Fruit fly (Drosophila melanogaster) whole organism, embryonic: ENCODE results near the gene Trxr1.

Experiments
- Awh ChIP-seq: fragments of 200-800 bp; sonication (Bioruptor generic); IDR thresholded peaks from 2 replicates; pipeline ENCODE4, ENCODE4 v1.3.6; 2022; ENCODE audit warnings: missing biosample characterization, missing genetic modification characterization
- B-H2 ChIP-seq: fragments of 200-800 bp; sonication (Bioruptor generic); optimal IDR thresholded peaks from 2 replicates; lab custom pipeline; 2018; ENCODE audit warnings: missing biosample characterization, mild to moderate bottlenecking, missing genetic modification characterization
- CG10431 ChIP-seq: fragments of 200-800 bp; sonication (Bioruptor generic); optimal IDR thresholded peaks from 3 replicates; lab custom pipeline; 2018; ENCODE audit warnings: missing biosample characterization, mild to moderate bottlenecking, missing genetic modification characterization
- CG10979 ChIP-seq: fragments of 200-800 bp; sonication (Bioruptor generic); optimal IDR thresholded peaks from 2 replicates; lab custom pipeline; 2018; ENCODE audit warnings: missing biosample characterization, mild to moderate bottlenecking, missing genetic modification characterization, moderate library complexity
- CG11695 ChIP-seq: fragments of 200-800 bp; sonication (Bioruptor generic); IDR thresholded peaks from 3 replicates; pipeline ENCODE4 v1.3.6; 2022; ENCODE audit warnings: missing biosample characterization, missing genetic modification characterization
- CG12659 ChIP-seq: fragments of 200-800 bp; sonication (Bioruptor generic); optimal IDR thresholded peaks from 3 replicates; lab custom pipeline; 2017; ENCODE audit warnings: mild to moderate bottlenecking, missing biosample characterization, missing genetic modification reagents, missing genetic modification characterization
- CG14014 ChIP-seq: fragments of 200-800 bp; sonication (Bioruptor generic); IDR thresholded peaks from 2 replicates; pipeline ENCODE4 v1.3.6; 2022; ENCODE audit warnings: missing biosample characterization, missing genetic modification characterization
- CG17328 ChIP-seq: fragments of 200-800 bp; sonication (Bioruptor generic); IDR thresholded peaks from 2 replicates; pipeline ENCODE4 v1.3.6; 2022; ENCODE audit warnings: missing biosample characterization, missing genetic modification characterization
- CG17568 ChIP-seq: fragments of 200-800 bp; sonication (Bioruptor generic); optimal IDR thresholded peaks from 2 replicates; lab custom pipeline; 2018; ENCODE audit warnings: missing biosample characterization, mild to moderate bottlenecking, missing genetic modification characterization, moderate library complexity
- CG17912 ChIP-seq: fragments of 200-800 bp; sonication (Bioruptor generic); optimal IDR thresholded peaks from 2 replicates; lab custom pipeline; 2018; ENCODE audit warnings: missing biosample characterization, mild to moderate bottlenecking, missing genetic modification characterization
- CG18619 ChIP-seq: fragments of 200-800 bp; sonication (Bioruptor generic); optimal IDR thresholded peaks from 3 replicates; lab custom pipeline; 2017; ENCODE audit warnings: missing biosample characterization, mild to moderate bottlenecking, missing genetic modification characterization
- CG2116 ChIP-seq: fragments of 200-800 bp; sonication (Bioruptor generic); optimal IDR thresholded peaks from 3 replicates; lab custom pipeline; 2018; ENCODE audit warnings: missing biosample characterization, mild to moderate bottlenecking, missing genetic modification characterization
- CG30431 ChIP-seq: fragments of 200-800 bp; sonication (Bioruptor generic); optimal IDR thresholded peaks from 2 replicates; lab custom pipeline; 2017; ENCODE audit warnings: missing biosample characterization, missing genetic modification characterization
- CG4730 ChIP-seq: fragments of 200-800 bp; sonication (Bioruptor generic); IDR thresholded peaks from 2 replicates; pipeline ENCODE4 v1.3.6; 2022; ENCODE audit warnings: missing biosample characterization, missing genetic modification characterization
- CG4854 ChIP-seq: fragments of 200-800 bp; sonication (Bioruptor generic); optimal IDR thresholded peaks from 2 replicates; lab custom pipeline; 2016; ENCODE audit warnings: missing biosample characterization, missing genetic modification characterization, inconsistent platforms
- CG7372 ChIP-seq: fragments of 200-800 bp; sonication (Bioruptor generic); IDR thresholded peaks from 2 replicates; pipeline ENCODE4 v1.3.6; 2022; ENCODE audit warnings: missing biosample characterization, missing genetic modification characterization
- CG7556 ChIP-seq: fragments of 200-800 bp; sonication (Bioruptor generic); optimal IDR thresholded peaks from 2 replicates; lab custom pipeline; 2017; ENCODE audit warnings: missing biosample characterization, mild to moderate bottlenecking, missing genetic modification characterization
- CG7839 ChIP-seq: fragments of 200-800 bp; sonication (Bioruptor generic); optimal IDR thresholded peaks from 3 replicates; lab custom pipeline; 2018; ENCODE audit warnings: missing biosample characterization, mild to moderate bottlenecking, missing genetic modification characterization, moderate library complexity
- CG9215 ChIP-seq: fragments of 200-800 bp; sonication (Bioruptor generic); IDR thresholded peaks from 2 replicates; pipeline ENCODE4 v1.3.6; 2022; ENCODE audit warnings: missing biosample characterization, missing genetic modification characterization
- Dref ChIP-seq: fragments of 200-800 bp; sonication (Bioruptor generic); IDR thresholded peaks from 2 replicates; pipeline ENCODE4 v1.3.6; 2022; ENCODE audit warnings: missing biosample characterization, missing genetic modification characterization
- Drgx ChIP-seq: fragments of 200-800 bp; sonication (Bioruptor generic); IDR thresholded peaks from 2 replicates; pipeline ENCODE4 v1.3.6; 2022; ENCODE audit warnings: missing biosample characterization, missing genetic modification characterization
- Hsf ChIP-seq: fragments of 200-800 bp; sonication (Bioruptor generic); optimal IDR thresholded peaks from 3 replicates; lab custom pipeline; 2016; ENCODE audit warnings: missing biosample characterization, missing genetic modification characterization
- Lhr ChIP-seq: fragments of 200-800 bp; sonication (Bioruptor generic); optimal IDR thresholded peaks from 3 replicates; lab custom pipeline; 2017; ENCODE audit warnings: mild to moderate bottlenecking, missing biosample characterization, missing genetic modification reagents, missing genetic modification characterization
- MBD-R2 ChIP-seq: fragments of 200-800 bp; sonication (Bioruptor generic); IDR thresholded peaks from 2 replicates; pipeline ENCODE4 v1.3.6; 2022; ENCODE audit warnings: missing biosample characterization, missing genetic modification characterization
- Meics ChIP-seq: fragments of 200-800 bp; sonication (Bioruptor generic); optimal IDR thresholded peaks from 2 replicates; lab custom pipeline; 2017; ENCODE audit warnings: missing biosample characterization, mild to moderate bottlenecking, missing genetic modification characterization
- Myb ChIP-seq: fragments of 200-800 bp; sonication (Bioruptor generic); optimal IDR thresholded peaks from 2 replicates; lab custom pipeline; 2016; ENCODE audit warnings: missing biosample characterization, missing genetic modification characterization
- NC2β ChIP-seq: fragments of 200-800 bp; sonication (Bioruptor generic); optimal IDR thresholded peaks from 2 replicates; lab custom pipeline; 2016; ENCODE audit warnings: missing biosample characterization, missing genetic modification characterization
- Side ChIP-seq: fragments of 200-800 bp; sonication (Bioruptor generic); optimal IDR thresholded peaks from 2 replicates; lab custom pipeline; 2016; ENCODE audit warnings: missing biosample characterization, missing genetic modification characterization
- Sox100B ChIP-seq: fragments of 200-800 bp; sonication (Bioruptor generic); optimal IDR thresholded peaks from 3 replicates; lab custom pipeline; 2018; ENCODE audit warnings: missing biosample characterization, mild to moderate bottlenecking, missing genetic modification characterization
- Trl ChIP-seq, 3 experiments: fragments of >200 bp in 2 of 3; fragments of 200-800 bp in 1 of 3; sonication (Bioruptor generic) in 1 of 3; optimal IDR thresholded peaks; 2 replicates in 1 of 3; 3 replicates in 2 of 3; lab custom pipeline; 2016 to 2017; ENCODE audit warnings: missing biosample characterization in 1 of 3, missing genetic modification characterization in 1 of 3
- YL-1 ChIP-seq: fragments of 200-800 bp; sonication (Bioruptor generic); optimal IDR thresholded peaks from 3 replicates; lab custom pipeline; 2017; ENCODE audit warnings: missing biosample characterization, mild to moderate bottlenecking, missing genetic modification characterization
- al ChIP-seq: fragments of 200-800 bp; sonication (Bioruptor generic); IDR thresholded peaks from 2 replicates; pipeline ENCODE4 v1.3.6; 2022; ENCODE audit warnings: missing biosample characterization, missing genetic modification characterization
- aop ChIP-seq: fragments of 200-800 bp; sonication (Bioruptor generic); IDR thresholded peaks from 2 replicates; pipeline ENCODE4 v1.3.6; 2022; ENCODE audit warnings: missing biosample characterization, missing genetic modification characterization
- crc ChIP-seq: fragments of 200-800 bp; sonication (Bioruptor generic); optimal IDR thresholded peaks from 2 replicates; lab custom pipeline; 2016; ENCODE audit warnings: missing biosample characterization, missing genetic modification characterization
- danr ChIP-seq: fragments of 200-800 bp; sonication (Bioruptor generic); IDR thresholded peaks from 2 replicates; pipeline ENCODE4 v1.3.6; 2022; ENCODE audit warnings: missing biosample characterization, missing genetic modification characterization
- dmrt99B ChIP-seq: fragments of 200-800 bp; sonication (Bioruptor generic); optimal IDR thresholded peaks from 2 replicates; lab custom pipeline; 2018; ENCODE audit warnings: missing biosample characterization, mild to moderate bottlenecking, missing genetic modification characterization, moderate library complexity
- eve ChIP-seq, 2 experiments: fragments of >200 bp; optimal IDR thresholded peaks; 2 replicates each; lab custom pipeline; 2017; ENCODE audit warnings: missing biosample characterization in 2 of 2, missing genetic modification characterization in 2 of 2
- eyg ChIP-seq: fragments of 200-800 bp; sonication (Bioruptor generic); optimal IDR thresholded peaks from 3 replicates; lab custom pipeline; 2016; ENCODE audit warnings: missing biosample characterization, missing genetic modification characterization
- ftz-f1 ChIP-seq: fragments of 200-800 bp; sonication (Bioruptor generic); optimal IDR thresholded peaks from 2 replicates; lab custom pipeline; 2016; ENCODE audit warnings: missing biosample characterization, missing genetic modification characterization
- grau ChIP-seq: fragments of 200-800 bp; optimal IDR thresholded peaks from 3 replicates; lab custom pipeline; 2019; ENCODE audit warnings: missing biosample characterization, mild to moderate bottlenecking, missing genetic modification characterization, moderate library complexity
- h ChIP-seq: fragments of >200 bp; optimal IDR thresholded peaks from 2 replicates; lab custom pipeline; 2017
- her ChIP-seq: fragments of 200-800 bp; sonication (Bioruptor generic); optimal IDR thresholded peaks from 2 replicates; lab custom pipeline; 2016; ENCODE audit warnings: missing biosample characterization, missing genetic modification characterization
- lov ChIP-seq, 2 experiments: fragments of 200-800 bp in 1 of 2; fragments of >200 bp in 1 of 2; sonication (Bioruptor generic) in 1 of 2; IDR thresholded peaks in 1 of 2; optimal IDR thresholded peaks in 1 of 2; 2 replicates in 1 of 2; 3 replicates in 1 of 2; pipeline versions ENCODE4 v1.3.6 to Lab custom; 2017 to 2022; ENCODE audit warnings: missing biosample characterization in 1 of 2, missing genetic modification characterization in 1 of 2
- mam ChIP-seq: fragments of 200-800 bp; sonication (Bioruptor generic); optimal IDR thresholded peaks from 3 replicates; lab custom pipeline; 2016; ENCODE audit warnings: missing biosample characterization, missing genetic modification characterization
- pho ChIP-seq: fragments of 200-800 bp; sonication (Bioruptor generic); optimal IDR thresholded peaks from 2 replicates; lab custom pipeline; 2016; ENCODE audit warnings: missing biosample characterization, missing genetic modification characterization
- rib ChIP-seq: fragments of 200-800 bp; sonication (Bioruptor generic); IDR thresholded peaks from 2 replicates; pipeline ENCODE4 v1.3.6; 2022; ENCODE audit warnings: missing biosample characterization, missing genetic modification characterization
- ro ChIP-seq: fragments of 200-800 bp; sonication (Bioruptor generic); IDR thresholded peaks from 2 replicates; pipeline ENCODE4 v1.3.6; 2022; ENCODE audit warnings: missing biosample characterization, missing genetic modification characterization
- sd ChIP-seq: fragments of 200-800 bp; sonication (Bioruptor generic); optimal IDR thresholded peaks from 3 replicates; lab custom pipeline; 2018; ENCODE audit warnings: missing biosample characterization, mild to moderate bottlenecking, missing genetic modification characterization, moderate library complexity
- sima ChIP-seq: fragments of 200-800 bp; sonication (Bioruptor generic); optimal IDR thresholded peaks from 2 replicates; lab custom pipeline; 2016; ENCODE audit warnings: missing biosample characterization, missing genetic modification characterization
- sug ChIP-seq: fragments of 200-800 bp; optimal IDR thresholded peaks from 2 replicates; lab custom pipeline; 2019; ENCODE audit warnings: missing biosample characterization, mild to moderate bottlenecking, missing genetic modification characterization, moderate library complexity
- unpg ChIP-seq: fragments of 200-800 bp; sonication (Bioruptor generic); optimal IDR thresholded peaks from 3 replicates; lab custom pipeline; 2018; ENCODE audit warnings: missing biosample characterization, mild to moderate bottlenecking, missing genetic modification characterization, moderate library complexity
- zfh2 ChIP-seq: fragments of 200-800 bp; sonication (Bioruptor generic); optimal IDR thresholded peaks from 2 replicates; lab custom pipeline; 2016; ENCODE audit warnings: missing biosample characterization, missing genetic modification characterization

The Trxr1 gene

dm6 chrX:8233167-8233566 lies 9.2 kb upstream of the Trxr1 start (continued):
- TF ChIP-seq aop (GFP tag; lab: Robert Waterston, UW) (no peak), CG7372 (no peak), her (peak; percentile 45), CG9215 (GFP tag; lab: Robert Waterston, UW) (0 out of 2 replicates have a peak, but pooled peaks have one; percentile 31), eyg (GFP tag; lab: Kevin White, UChicago) (peak; percentile 24), YL-1 (GFP tag; lab: Kevin White, UChicago) (no peak), CG7839 (peak; percentile 27), CG30431 (GFP tag; lab: Kevin White, UChicago) (no peak), CG4854 (GFP tag; lab: Kevin White, UChicago) (peak; percentile 0), NC2β (GFP tag; lab: Kevin White, UChicago) (no peak), CG17912 (GFP tag; lab: Kevin White, UChicago) (no peak), CG2116 (GFP tag; lab: Kevin White, UChicago) (no peak), CG17328 (GFP tag; lab: Robert Waterston, UW) (no peak), MBD-R2 (GFP tag; lab: Robert Waterston, UW) (peak; percentile 21; the same call in 1 of the 2 replicates), Trl (optimal IDR thresholded peaks at IDR 0.05; lab: Kevin White, UChicago) (no peak), Trl (GFP tag; optimal IDR thresholded peaks at IDR 0.05; lab: Kevin White, UChicago) (no peak), ftz-f1 (no peak), rib (GFP tag; lab: Robert Waterston, UW) (no peak), CG4730 (no peak), grau (tag; lab: Kevin White, UChicago) (peak; percentile 18), CG7556 (GFP tag; lab: Kevin White, UChicago) (peak; percentile 21), Side (GFP tag; lab: Kevin White, UChicago) (peak; percentile 10), mam (GFP tag; lab: Kevin White, UChicago) (peak; percentile 66), unpg (GFP tag; lab: Kevin White, UChicago) (peak; percentile 19), dmrt99B (tag; lab: Kevin White, UChicago) (peak; percentile 3), crc (GFP tag; lab: Kevin White, UChicago) (no peak), zfh2 (GFP tag; lab: Kevin White, UChicago) (peak; percentile 41), B-H2 (peak; percentile 40), Sox100B (GFP tag; lab: Kevin White, UChicago) (peak; percentile 0), CG12659 (GFP tag; lab: Kevin White, UChicago) (peak; percentile 27), eve (GFP tag; optimal IDR thresholded peaks at IDR 0.05; lab: Kevin White, UChicago) (no peak), al (GFP tag; lab: Robert Waterston, UW) (peak; percentile 22; the same call in 1 of the 2 replicates), pho (peak; percentile 21), sima (GFP tag; lab: Kevin White, UChicago) (no peak), Meics (GFP tag; lab: Kevin White, UChicago) (peak; percentile 50), ro (GFP tag; lab: Robert Waterston, UW) (no peak), h (no peak), CG18619 (peak; percentile 15), CG10431 (GFP tag; lab: Kevin White, UChicago) (no peak), Lhr (GFP tag; lab: Kevin White, UChicago) (no peak), lov (optimal IDR thresholded peaks at IDR 0.05; lab: Kevin White, UChicago) (no peak), lov (GFP tag; IDR thresholded peaks at IDR 0.05; lab: Robert Waterston, UW) (no peak), sug (tag; lab: Kevin White, UChicago) (peak; percentile 26), Awh (GFP tag; lab: Robert Waterston, UW) (no peak), sd (peak; percentile 32), Hsf (GFP tag; lab: Kevin White, UChicago) (peak; percentile 32), danr (GFP tag; lab: Robert Waterston, UW) (no peak), CG14014 (GFP tag; lab: Robert Waterston, UW) (no peak), Dref (GFP tag; lab: Robert Waterston, UW) (0 out of 2 replicates have a peak, but pooled peaks have one; percentile 8), Drgx (GFP tag; lab: Robert Waterston, UW) (peak; percentile 62), CG17568 (GFP tag; lab: Kevin White, UChicago) (peak; percentile 21), CG10979 (no peak), Myb (GFP tag; lab: Kevin White, UChicago) (no peak), CG11695 (GFP tag; lab: Robert Waterston, UW) (0 out of 3 replicates have a peak, but pooled peaks have one; percentile 24)
